Worm (Caenorhabditis elegans): ENCODE data around the gene C27B7.6.

Gene C27B7.6

ce11 chrIV:8921166-8921565, 15.0 kb upstream of the C27B7.6 start:
- TF ChIP-seq him-1 (tag; optimal IDR thresholded peaks at IDR 0.05), result no peak
- no peak for TF ChIP-seq dao-5 (tag; optimal IDR thresholded peaks at IDR 0.05)
- no peak for TF ChIP-seq W03F9.2 (tag; optimal IDR thresholded peaks at IDR 0.05)

- no peak for TF ChIP-seq him-1 (tag; optimal IDR thresholded peaks at IDR 0.05)
- no peak for TF ChIP-seq W03F9.2 (tag; optimal IDR thresholded peaks at IDR 0.05)
- no peak for TF ChIP-seq dao-5 (tag; optimal IDR thresholded peaks at IDR 0.05)
Measured at ce11 chrIV:8920284-8920806, 14.2 kb upstream of the C27B7.6 start.

DNA sequence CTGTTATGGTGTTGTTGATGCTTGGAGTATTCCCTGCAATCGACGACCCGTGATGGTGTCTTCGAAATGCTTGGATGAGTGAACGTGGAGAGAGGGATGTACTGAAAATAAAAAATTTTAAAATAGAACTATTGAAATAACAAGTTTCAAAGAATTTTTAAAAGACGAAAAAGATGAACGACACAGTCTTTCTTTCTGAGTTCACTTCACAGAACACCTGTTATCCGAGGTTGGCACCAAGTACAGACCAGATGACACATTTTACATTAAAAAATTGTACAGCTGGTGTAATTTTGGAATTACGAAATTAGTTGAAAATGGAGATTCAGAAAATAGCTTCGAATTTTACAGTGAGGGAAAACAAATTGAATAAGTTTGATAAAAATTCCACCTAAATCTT, 12.6 kb upstream of the C27B7.6 start, which contains the start of gene rap-1:
TSS of gene rap-1 (minus strand) at position 101 of the 400 bp plus-strand sequence.
- TF ChIP-seq him-1 (tag; optimal IDR thresholded peaks at IDR 0.05) (no peak), W03F9.2 (tag; optimal IDR thresholded peaks at IDR 0.05) (no peak), dao-5 (tag; optimal IDR thresholded peaks at IDR 0.05) (no peak)

DNA sequence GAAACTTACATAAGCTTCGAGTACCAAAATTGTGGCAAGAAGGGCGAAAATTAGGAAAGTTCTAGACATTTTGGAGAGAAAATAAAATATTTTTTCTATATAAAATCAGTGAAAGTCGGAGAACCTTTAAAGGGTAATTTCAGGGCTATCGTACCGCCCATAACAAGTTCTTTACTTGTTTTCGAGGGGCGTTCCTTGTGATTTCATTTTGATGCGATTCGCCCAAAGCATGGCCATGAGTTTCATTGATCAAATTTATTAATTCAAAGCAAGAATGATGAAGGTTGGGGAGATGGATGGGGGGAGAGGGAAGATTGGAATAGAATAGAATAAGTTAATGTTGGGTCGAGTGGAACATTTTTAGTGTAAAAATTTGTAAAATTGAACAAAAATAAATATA, 9.9 kb upstream of the C27B7.6 start, which contains the start of gene C27B7.9:
TSS of gene C27B7.9 (minus strand) at position 101 of the 400 bp plus-strand sequence.
- no peak for TF ChIP-seq dao-5 (tag; optimal IDR thresholded peaks at IDR 0.05)
- no peak for TF ChIP-seq him-1 (tag; optimal IDR thresholded peaks at IDR 0.05)
- no peak for TF ChIP-seq W03F9.2 (tag; optimal IDR thresholded peaks at IDR 0.05)

DNA sequence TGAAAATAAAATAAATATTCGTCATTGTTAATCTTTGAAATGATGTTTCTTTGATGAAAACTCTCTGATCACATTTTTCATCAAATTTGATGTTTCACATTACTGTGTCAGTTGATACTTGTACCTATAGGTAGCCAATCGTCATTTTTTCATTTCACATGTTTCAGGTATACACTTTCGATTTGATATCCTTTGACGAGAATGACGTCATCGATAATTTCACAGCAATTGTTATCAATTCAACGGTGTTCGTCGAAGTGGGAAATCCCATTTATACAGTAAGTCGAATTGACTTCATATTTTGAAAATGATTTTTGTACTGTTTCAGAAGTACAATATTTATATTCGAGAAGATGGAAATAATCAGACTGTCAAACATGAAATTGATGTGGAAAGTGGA, 8.0 kb upstream of the C27B7.6 start:
- TF ChIP-seq W03F9.2 (tag; optimal IDR thresholded peaks at IDR 0.05), result no peak
- no peak for TF ChIP-seq dao-5 (tag; optimal IDR thresholded peaks at IDR 0.05)

DNA sequence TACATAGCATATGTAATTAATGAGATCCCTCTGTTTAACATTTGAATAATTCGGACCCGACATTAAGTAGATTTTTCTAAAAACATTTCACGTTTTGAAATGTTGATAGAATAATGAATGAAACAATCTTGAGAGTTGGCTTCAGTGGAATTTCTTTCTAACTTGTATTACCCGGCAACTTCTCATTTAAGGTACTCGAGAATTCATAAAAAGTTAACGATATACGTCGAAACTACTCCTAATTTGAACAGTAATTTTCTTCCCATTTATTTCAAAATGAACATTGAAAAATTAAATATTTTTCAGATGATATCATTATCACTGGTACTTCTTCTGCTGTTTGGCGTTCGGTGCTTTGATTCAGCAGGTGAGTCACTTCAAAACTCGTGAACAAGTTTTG, 598 bp upstream of the C27B7.6 start, which contains the start of gene C27B7.7:
TSS of gene C27B7.7 (plus strand) at position 301 of the 400 bp plus-strand sequence.
- TF ChIP-seq W03F9.2 (tag; optimal IDR thresholded peaks at IDR 0.05), result no peak
- no peak for TF ChIP-seq him-1 (tag; optimal IDR thresholded peaks at IDR 0.05)
- no peak for TF ChIP-seq dao-5 (tag; optimal IDR thresholded peaks at IDR 0.05)

DNA sequence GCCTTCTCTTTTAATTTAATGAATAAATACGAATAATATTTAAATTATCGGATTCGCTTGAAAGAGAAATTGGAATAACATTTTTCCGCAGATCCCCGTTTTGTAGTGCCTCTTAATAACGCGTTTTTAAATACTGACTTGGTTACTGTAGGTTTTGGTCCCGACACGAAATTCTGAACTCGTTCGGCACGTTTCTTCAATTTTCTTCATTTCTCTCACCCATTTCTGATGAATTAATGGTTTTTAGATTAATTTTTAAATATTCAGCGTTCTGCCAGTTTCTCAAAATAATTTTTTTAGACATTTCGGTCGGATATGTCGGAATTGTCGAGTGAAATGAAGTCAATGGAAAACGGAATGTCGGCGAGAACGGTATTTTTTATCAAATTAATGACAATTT, 4.8 kb downstream of the C27B7.6 start, which contains the start of gene C27B7.5:
TSS of gene C27B7.5 (plus strand) at position 301 of the 400 bp plus-strand sequence.
- TF ChIP-seq him-1 (tag; optimal IDR thresholded peaks at IDR 0.05) (no peak), W03F9.2 (tag; optimal IDR thresholded peaks at IDR 0.05) (no peak), dao-5 (tag; optimal IDR thresholded peaks at IDR 0.05) (no peak)

- TF ChIP-seq dao-5 (tag; optimal IDR thresholded peaks at IDR 0.05), result no peak
- TF ChIP-seq W03F9.2 (tag; optimal IDR thresholded peaks at IDR 0.05), result peak; percentile 80
- TF ChIP-seq him-1 (tag; optimal IDR thresholded peaks at IDR 0.05), result no peak
Measured at ce11 chrIV:8893746-8894145, 12.4 kb downstream of the C27B7.6 start, which contains the start of gene rad-54.L2. rad-54.L2 (plus strand) TSS chrIV:8894077.

ce11 chrIV:8892558-8892957, 13.6 kb downstream of the C27B7.6 start, which contains the start of gene C27B7.2:
C27B7.2 (plus strand) TSS chrIV:8892858.
- no peak for TF ChIP-seq dao-5 (tag; optimal IDR thresholded peaks at IDR 0.05)
- TF ChIP-seq him-1 (tag; optimal IDR thresholded peaks at IDR 0.05), result no peak
- TF ChIP-seq W03F9.2 (tag; optimal IDR thresholded peaks at IDR 0.05), result no peak

ce11 chrIV:8891131-8891530, 15.0 kb downstream of the C27B7.6 start, which contains the start of gene spr-2:
spr-2 (plus strand) TSS chrIV:8891462.
- TF ChIP-seq dao-5 (tag; optimal IDR thresholded peaks at IDR 0.05), result no peak
- TF ChIP-seq him-1 (tag; optimal IDR thresholded peaks at IDR 0.05), result no peak
- peak; percentile 56 for TF ChIP-seq W03F9.2 (tag; optimal IDR thresholded peaks at IDR 0.05)

DNA sequence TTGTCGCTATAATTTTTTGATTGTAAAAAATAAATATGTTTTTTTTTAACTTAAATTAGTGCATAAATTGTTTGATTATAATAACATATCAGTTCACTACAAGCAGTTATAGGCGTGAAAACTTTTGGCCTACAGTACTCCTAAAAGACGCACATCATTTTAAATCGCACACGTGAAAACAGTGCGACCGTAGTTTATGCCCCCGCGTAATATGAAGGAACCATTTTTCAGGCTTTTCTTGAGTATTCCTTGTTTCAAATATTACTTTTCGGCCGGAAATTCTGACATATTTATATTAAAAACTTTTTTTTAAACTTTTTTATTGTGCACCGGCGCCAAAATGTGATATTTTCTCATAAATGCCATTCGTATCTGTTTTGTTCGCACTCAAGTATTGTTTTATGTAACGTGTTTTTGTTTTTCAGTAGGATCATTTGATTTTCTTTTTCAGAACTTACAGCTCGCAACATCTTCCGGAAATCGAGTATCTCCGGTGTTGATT, 17.6 kb downstream of the C27B7.6 start, which contains the start of gene oma-1:
TSS of gene oma-1 (plus strand) at position 452 of the 502 bp plus-strand sequence.
- no peak for TF ChIP-seq him-1 (tag; optimal IDR thresholded peaks at IDR 0.05)
- no peak for TF ChIP-seq dao-5 (tag; optimal IDR thresholded peaks at IDR 0.05)
- peak; percentile 26 for TF ChIP-seq W03F9.2 (tag; optimal IDR thresholded peaks at IDR 0.05)

ce11 chrIV:8886228-8886627, 19.9 kb downstream of the C27B7.6 start, which contains the start of gene C09G9.5:
C09G9.5 (plus strand) TSS chrIV:8886528.
- TF ChIP-seq him-1 (tag; optimal IDR thresholded peaks at IDR 0.05) (no peak), dao-5 (tag; optimal IDR thresholded peaks at IDR 0.05) (no peak), W03F9.2 (tag; optimal IDR thresholded peaks at IDR 0.05) (no peak)

- TF ChIP-seq him-1 (tag; optimal IDR thresholded peaks at IDR 0.05) (no peak), W03F9.2 (tag; optimal IDR thresholded peaks at IDR 0.05) (no peak), dao-5 (tag; optimal IDR thresholded peaks at IDR 0.05) (no peak)
Measured at ce11 chrIV:8881181-8881580, 25.0 kb downstream of the C27B7.6 start, which contains the start of gene C09G9.8. C09G9.8 (plus strand) TSS chrIV:8881481.

DNA sequence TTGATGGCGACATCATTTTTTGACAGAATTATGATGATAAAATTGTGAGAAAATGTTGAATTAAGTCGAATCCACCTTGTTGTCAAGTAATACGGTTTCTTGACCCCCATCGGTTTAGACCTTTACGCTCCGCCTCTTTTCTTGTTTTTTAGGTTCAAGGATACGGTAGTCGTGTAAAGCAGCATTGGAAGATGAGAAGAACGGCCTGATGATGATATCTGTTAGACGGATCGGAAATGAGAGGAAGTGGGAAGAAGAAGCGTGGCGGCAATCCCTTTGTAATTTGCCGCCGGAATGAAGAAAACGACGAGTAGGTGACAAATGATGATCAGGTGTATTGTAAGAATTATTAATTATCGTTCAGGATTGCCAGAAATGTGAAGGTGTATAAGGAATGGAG, 26.3 kb downstream of the C27B7.6 start, which contains the start of gene npax-4:
TSS of gene npax-4 (minus strand) at position 101 of the 400 bp plus-strand sequence.
- no peak for TF ChIP-seq him-1 (tag; optimal IDR thresholded peaks at IDR 0.05)
- TF ChIP-seq dao-5 (tag; optimal IDR thresholded peaks at IDR 0.05), result no peak
- TF ChIP-seq W03F9.2 (tag; optimal IDR thresholded peaks at IDR 0.05), result no peak

All from whole organism, L4/young adult.